Fruit fly (Drosophila melanogaster) whole organism, pupa: ENCODE measurements around the gene TyrRS.
A peak's percentile ranks its signal among the peaks of the same experiment; 100 is the strongest.

Experiments
- CG10348 ChIP-seq: fragments of 200-800 bp; sonication (Bioruptor generic); IDR thresholded peaks from 2 replicates; pipeline ENCODE4 v1.3.6; 2022; ENCODE audit warnings: missing biosample characterization, missing genetic modification characterization
- CG12605 ChIP-seq: fragments of 200-800 bp; sonication (Bioruptor generic); IDR thresholded peaks from 2 replicates; pipeline ENCODE4 v1.3.6; 2022; ENCODE audit warnings: missing biosample characterization, missing genetic modification characterization
- CG13204 ChIP-seq: fragments of 200-800 bp; sonication (Bioruptor generic); optimal IDR thresholded peaks from 2 replicates; lab custom pipeline; 2018; ENCODE audit warnings: missing biosample characterization, mild to moderate bottlenecking, missing genetic modification characterization, moderate library complexity
- CG14655 ChIP-seq: fragments of 200-800 bp; sonication (Bioruptor generic); optimal IDR thresholded peaks from 3 replicates; lab custom pipeline; 2017; ENCODE audit warnings: mild to moderate bottlenecking, missing biosample characterization, missing genetic modification reagents, missing genetic modification characterization
- CG15710 ChIP-seq: fragments of 200-800 bp; sonication (Bioruptor generic); optimal IDR thresholded peaks from 2 replicates; lab custom pipeline; 2018; ENCODE audit warnings: missing biosample characterization, mild to moderate bottlenecking, missing genetic modification characterization, moderate library complexity
- CG17806 ChIP-seq: fragments of 200-800 bp; sonication (Bioruptor generic); optimal IDR thresholded peaks from 2 replicates; lab custom pipeline; 2018; ENCODE audit warnings: missing biosample characterization, mild to moderate bottlenecking, missing genetic modification characterization, moderate library complexity
- CG32121 ChIP-seq: fragments of 200-800 bp; sonication (Bioruptor generic); IDR thresholded peaks from 2 replicates; pipeline ENCODE4 v1.3.6; 2022; ENCODE audit warnings: missing biosample characterization, missing genetic modification characterization
- CG34367 ChIP-seq: fragments of 200-800 bp; sonication (Bioruptor generic); optimal IDR thresholded peaks from 2 replicates; lab custom pipeline; 2018; ENCODE audit warnings: missing biosample characterization, mild to moderate bottlenecking, missing genetic modification characterization
- CG4496 ChIP-seq: fragments of 200-800 bp; sonication (Bioruptor generic); IDR thresholded peaks from 3 replicates; pipeline ENCODE4 v1.3.6; 2022; ENCODE audit warnings: missing biosample characterization, missing genetic modification characterization
- CG8159 ChIP-seq: fragments of 200-800 bp; sonication (Bioruptor generic); optimal IDR thresholded peaks from 3 replicates; lab custom pipeline; 2018; ENCODE audit warnings: missing biosample characterization, mild to moderate bottlenecking, missing genetic modification characterization, moderate library complexity
- CG8301 ChIP-seq: fragments of 200-800 bp; sonication (Bioruptor generic); optimal IDR thresholded peaks from 2 replicates; lab custom pipeline; 2018; ENCODE audit warnings: missing biosample characterization, mild to moderate bottlenecking, missing genetic modification characterization
- CG9948 ChIP-seq: fragments of 200-800 bp; sonication (Bioruptor generic); optimal IDR thresholded peaks from 2 replicates; lab custom pipeline; 2018; ENCODE audit warnings: missing biosample characterization, mild to moderate bottlenecking, missing genetic modification characterization, moderate library complexity
- D1 ChIP-seq: fragments of 200-800 bp; sonication (Bioruptor generic); optimal IDR thresholded peaks from 2 replicates; lab custom pipeline; 2018; ENCODE audit warnings: missing biosample characterization, mild to moderate bottlenecking, missing genetic modification characterization, moderate library complexity
- EcR ChIP-seq: fragments of 200-800 bp; sonication (Bioruptor generic); optimal IDR thresholded peaks from 3 replicates; lab custom pipeline; 2019; ENCODE audit warnings: missing biosample characterization, missing genetic modification characterization, mild to moderate bottlenecking, moderate library complexity, missing genetic modification reagents
- Ets98B ChIP-seq: fragments of 200-800 bp; sonication (Bioruptor generic); IDR thresholded peaks from 2 replicates; pipeline ENCODE4 v1.3.6; 2022; ENCODE audit warnings: missing biosample characterization, missing genetic modification characterization
- Pif1A ChIP-seq: fragments of 200-800 bp; sonication (Bioruptor generic); optimal IDR thresholded peaks from 3 replicates; lab custom pipeline; 2016; ENCODE audit warnings: missing biosample characterization, missing genetic modification characterization
- Pif1B ChIP-seq: fragments of 200-800 bp; sonication (Bioruptor generic); optimal IDR thresholded peaks from 3 replicates; lab custom pipeline; 2016; ENCODE audit warnings: missing biosample characterization, missing genetic modification characterization
- Snoo ChIP-seq: fragments of 200-800 bp; sonication (Bioruptor generic); optimal IDR thresholded peaks from 3 replicates; lab custom pipeline; 2017; ENCODE audit warnings: missing biosample characterization, mild to moderate bottlenecking, missing genetic modification characterization, inconsistent platforms
- fd96Ca ChIP-seq: fragments of 200-800 bp; sonication (Bioruptor generic); IDR thresholded peaks from 3 replicates; pipeline ENCODE4 v1.3.6; 2022; ENCODE audit warnings: missing biosample characterization, missing genetic modification characterization
- gl ChIP-seq: fragments of 200-800 bp; sonication (Bioruptor generic); optimal IDR thresholded peaks from 2 replicates; lab custom pipeline; 2018; ENCODE audit warnings: missing biosample characterization, mild to moderate bottlenecking, missing genetic modification characterization
- rn ChIP-seq: fragments of 200-800 bp; sonication (Bioruptor generic); IDR thresholded peaks from 2 replicates; pipeline ENCODE4 v1.3.6; 2022; ENCODE audit warnings: missing biosample characterization, missing genetic modification characterization

TyrRS gene

DNA sequence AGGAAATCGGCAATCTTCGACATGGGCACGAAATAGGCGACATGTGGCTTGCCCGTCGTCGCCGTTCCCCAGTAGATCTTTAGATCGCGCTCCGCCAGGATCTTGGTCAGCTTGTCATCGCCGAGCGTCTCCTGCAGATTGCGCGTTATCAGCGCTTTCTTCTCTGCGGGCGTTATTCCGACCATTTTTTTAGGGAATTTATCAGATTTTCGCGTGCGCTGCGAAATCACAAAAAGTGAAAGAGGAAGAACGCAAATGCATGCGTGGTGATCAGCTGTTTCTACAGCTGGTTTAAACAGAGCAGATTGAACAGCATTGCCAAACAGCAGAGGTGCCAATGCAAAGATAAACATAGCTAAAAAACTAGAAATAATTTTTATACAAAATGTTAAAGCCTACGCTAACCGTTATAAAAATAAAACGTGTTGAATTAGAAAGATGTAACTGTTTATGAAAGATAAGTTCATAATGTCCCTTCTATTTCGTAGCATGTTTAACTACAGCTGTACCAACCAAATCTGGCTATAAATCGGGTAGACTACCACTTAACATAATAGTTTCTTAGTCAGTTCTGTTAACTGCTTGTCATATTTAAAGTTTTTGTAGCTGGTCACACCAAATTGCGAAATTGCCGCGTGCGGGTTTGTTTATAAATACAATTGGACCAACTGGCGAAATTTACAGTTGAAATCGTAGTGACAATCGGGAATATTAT, at the start of gene TyrRS, which contains the start of gene CG33158:
TSS of gene TyrRS (minus strand) at position 244 of the 715 bp plus-strand sequence.
TSS of gene CG33158 (plus strand) at position 539 of the 715 bp plus-strand sequence.
- TF ChIP-seq Snoo, result no peak
- TF ChIP-seq CG10348 (GFP tag; lab: Robert Waterston, UW), result no peak
- no peak for TF ChIP-seq CG9948 (tag; lab: Kevin White, UChicago)
- TF ChIP-seq fd96Ca, result no peak
- no peak for TF ChIP-seq rn (GFP tag; lab: Robert Waterston, UW)
- no peak for TF ChIP-seq CG12605 (GFP tag; lab: Robert Waterston, UW)
- no peak for TF ChIP-seq D1 (tag; lab: Kevin White, UChicago)

DNA sequence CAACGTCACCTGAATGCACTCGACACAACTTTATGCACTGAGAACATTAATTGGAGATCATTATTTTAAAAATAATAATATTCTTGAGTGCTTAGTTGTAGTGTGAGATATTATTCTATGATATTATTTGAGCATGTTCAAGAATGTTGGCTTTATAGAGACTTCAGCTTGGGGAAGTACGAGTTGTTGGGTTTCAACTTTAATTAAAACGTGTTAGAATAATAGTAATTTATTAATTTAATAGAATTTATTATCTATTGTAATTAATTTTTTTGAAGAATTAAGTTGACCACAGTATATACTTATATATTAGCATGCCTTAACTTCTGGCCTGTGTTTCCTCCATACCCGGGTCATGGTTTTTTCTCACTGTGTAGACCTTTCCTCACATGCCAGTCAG, 44.7 kb upstream of the TyrRS start:
- TF ChIP-seq D1 (tag; lab: Kevin White, UChicago) (no peak), Snoo (no peak), CG9948 (tag; lab: Kevin White, UChicago) (peak; percentile 57), CG15710 (tag; lab: Kevin White, UChicago) (peak; percentile 57), Pif1A (peak; percentile 13), gl (tag; lab: Kevin White, UChicago) (no peak), CG10348 (GFP tag; lab: Robert Waterston, UW) (no peak), CG14655 (GFP tag; lab: Kevin White, UChicago) (peak; percentile 80), Pif1B (peak; percentile 53), fd96Ca (no peak), CG8159 (tag; lab: Kevin White, UChicago) (peak; percentile 62), CG8301 (tag; lab: Kevin White, UChicago) (peak; percentile 43), CG34367 (peak; percentile 17), CG17806 (tag; lab: Kevin White, UChicago) (peak; percentile 54), CG12605 (GFP tag; lab: Robert Waterston, UW) (no peak), EcR (GFP tag; lab: Kevin White, UChicago) (no peak), CG32121 (peak; percentile 18; the same call in 1 of the 2 replicates), CG13204 (no peak)

DNA sequence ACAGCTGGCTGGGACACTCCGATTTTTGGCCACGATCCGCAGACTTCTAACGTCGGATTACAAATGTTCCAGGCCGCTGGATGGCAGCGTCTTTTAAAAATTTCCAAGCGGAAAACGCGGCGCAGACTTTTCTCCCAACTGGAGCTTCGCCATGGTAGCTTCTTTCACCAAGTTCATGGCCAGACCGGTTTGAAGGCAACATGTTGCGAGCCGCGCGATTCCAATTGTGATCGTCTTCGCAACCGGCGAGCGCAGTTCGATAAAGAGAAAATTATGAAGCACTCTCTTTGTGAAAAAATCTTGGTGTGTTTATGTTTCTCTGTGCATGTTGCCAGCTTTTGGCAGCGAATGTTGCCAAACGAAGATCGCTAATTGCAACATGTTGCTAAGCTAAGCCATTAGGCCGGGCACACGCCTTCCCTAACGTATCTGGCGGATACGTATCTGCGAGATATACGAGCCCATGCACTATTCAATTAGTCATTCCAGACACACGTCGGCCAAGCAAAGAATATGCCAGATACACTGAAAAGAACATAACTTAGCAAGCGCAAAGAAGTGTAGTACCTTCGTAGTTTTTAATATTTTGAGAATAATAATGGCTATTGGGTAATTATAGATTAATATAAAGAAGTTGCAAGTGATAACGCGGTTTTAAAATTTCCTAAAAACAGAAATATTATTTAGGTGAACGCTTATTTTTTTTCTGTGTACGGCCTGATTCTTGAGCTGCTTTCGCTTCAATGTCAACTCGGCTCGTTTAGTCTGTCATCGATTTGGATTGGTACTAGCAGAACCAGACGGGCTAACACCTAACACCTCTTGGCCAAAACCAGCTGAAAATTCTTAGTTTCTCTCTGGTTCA, 33.0 kb upstream of the TyrRS start, which contains the start of gene dsx-c73A:
TSS of gene dsx-c73A (minus strand) at position 72 of the 865 bp plus-strand sequence.
- TF ChIP-seq CG34367, result no peak
- peak; percentile 43; the same call in 1 of the 2 replicates for TF ChIP-seq Ets98B (GFP tag; lab: Robert Waterston, UW)
- no peak for TF ChIP-seq CG32121
- no peak for TF ChIP-seq Snoo
- peak; percentile 84 for TF ChIP-seq CG14655 (GFP tag; lab: Kevin White, UChicago)
- TF ChIP-seq CG4496, result peak; percentile 50; the same call in 1 of the 3 replicates
- TF ChIP-seq CG8301 (tag; lab: Kevin White, UChicago), result peak; percentile 79
- no peak for TF ChIP-seq CG15710 (tag; lab: Kevin White, UChicago)
- peak; percentile 17 for TF ChIP-seq Pif1A
- TF ChIP-seq CG10348 (GFP tag; lab: Robert Waterston, UW), result no peak
- TF ChIP-seq rn (GFP tag; lab: Robert Waterston, UW), result no peak
- no peak for TF ChIP-seq gl (tag; lab: Kevin White, UChicago)
- no peak for TF ChIP-seq Pif1B
- TF ChIP-seq CG17806 (tag; lab: Kevin White, UChicago), result peak; percentile 10
- TF ChIP-seq fd96Ca, result no peak
- TF ChIP-seq D1 (tag; lab: Kevin White, UChicago), result no peak
- no peak for TF ChIP-seq CG8159 (tag; lab: Kevin White, UChicago)
- no peak for TF ChIP-seq CG13204
- peak; percentile 30 for TF ChIP-seq EcR (GFP tag; lab: Kevin White, UChicago)
- TF ChIP-seq CG12605 (GFP tag; lab: Robert Waterston, UW), result no peak; the same call in 1 of the 2 replicates
- no peak for TF ChIP-seq CG9948 (tag; lab: Kevin White, UChicago)
- TF ChIP-seq, all 21 proteins: peak for 7

DNA sequence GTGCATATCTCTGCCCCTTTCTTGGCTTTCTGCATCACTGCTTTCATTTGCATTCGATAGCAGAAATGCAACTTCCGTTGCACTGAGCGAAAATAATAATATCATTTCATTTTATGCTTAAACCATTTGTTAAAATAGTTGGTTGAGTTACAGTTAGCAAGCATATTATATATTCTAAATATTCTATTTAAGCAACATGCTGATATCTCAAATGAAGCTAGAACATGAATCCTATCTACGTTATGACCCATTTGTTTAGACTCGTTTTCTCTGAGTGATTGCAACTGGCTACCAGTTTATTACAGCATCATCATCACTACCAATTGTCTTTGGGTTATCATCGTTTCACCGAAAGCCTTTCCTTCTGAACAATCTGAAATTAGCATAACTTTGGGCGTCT, 23.5 kb upstream of the TyrRS start:
- TF ChIP-seq rn (GFP tag; lab: Robert Waterston, UW) (no peak), Pif1B (no peak), Ets98B (GFP tag; lab: Robert Waterston, UW) (no peak), CG8301 (tag; lab: Kevin White, UChicago) (peak; percentile 51), CG13204 (no peak), EcR (GFP tag; lab: Kevin White, UChicago) (no peak), CG10348 (GFP tag; lab: Robert Waterston, UW) (no peak), CG14655 (GFP tag; lab: Kevin White, UChicago) (peak; percentile 35), gl (tag; lab: Kevin White, UChicago) (no peak)

DNA sequence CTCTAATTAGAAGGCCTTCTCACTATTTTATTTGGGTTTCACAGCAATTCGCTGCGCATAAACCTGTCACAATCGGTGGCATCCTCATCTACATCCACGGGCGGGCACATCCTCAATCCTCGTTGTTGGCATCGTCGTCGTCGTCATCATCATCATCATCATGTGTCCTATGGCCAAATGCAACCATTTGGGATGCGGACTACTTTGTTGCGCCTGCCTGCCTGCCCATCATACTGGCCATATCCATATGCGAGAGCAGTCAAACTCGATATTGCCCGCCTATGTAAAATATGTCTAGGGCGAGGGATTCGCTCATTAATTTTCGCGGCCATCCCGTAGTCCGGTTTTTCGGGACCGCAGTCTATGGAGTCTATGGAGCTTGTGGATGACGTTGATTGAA, 18.2 kb upstream of the TyrRS start:
- TF ChIP-seq CG15710 (tag; lab: Kevin White, UChicago) (no peak), CG14655 (GFP tag; lab: Kevin White, UChicago) (peak; percentile 17)
